Fruit fly (Drosophila melanogaster) whole organism, embryonic: ENCODE results near the gene Ugt316A1.
A peak's percentile ranks its signal among the peaks of the same experiment; 100 is the strongest.

ENCODE experiments used
- CG10366 ChIP-seq: fragments of 200-800 bp; sonication (Bioruptor generic); IDR thresholded peaks from 2 replicates; pipeline ENCODE4 v1.3.6; 2022; ENCODE audit warnings: missing biosample characterization, missing genetic modification characterization
- CG10431 ChIP-seq: fragments of 200-800 bp; sonication (Bioruptor generic); optimal IDR thresholded peaks from 3 replicates; lab custom pipeline; 2018; ENCODE audit warnings: missing biosample characterization, mild to moderate bottlenecking, missing genetic modification characterization
- CG10543 ChIP-seq: fragments of 200-800 bp; sonication (Bioruptor generic); optimal IDR thresholded peaks from 3 replicates; lab custom pipeline; 2017; ENCODE audit warnings: missing biosample characterization, mild to moderate bottlenecking, missing genetic modification characterization, moderate library complexity
- CG11093 ChIP-seq: fragments of 200-800 bp; sonication (Bioruptor generic); IDR thresholded peaks from 3 replicates; pipeline ENCODE4 v1.3.6; 2022; ENCODE audit warnings: missing biosample characterization, missing genetic modification characterization
- CG11504 ChIP-seq: fragments of 200-800 bp; sonication (Bioruptor generic); optimal IDR thresholded peaks from 3 replicates; lab custom pipeline; 2019; ENCODE audit warnings: missing biosample characterization, mild to moderate bottlenecking, missing genetic modification characterization, moderate library complexity
- CG1233 ChIP-seq: fragments of 200-800 bp; sonication (Bioruptor generic); optimal IDR thresholded peaks from 4 replicates; lab custom pipeline; 2018; ENCODE audit warnings: missing biosample characterization, mild to moderate bottlenecking, missing genetic modification characterization
- CG13894 ChIP-seq: fragments of 200-800 bp; sonication (Bioruptor generic); optimal IDR thresholded peaks from 3 replicates; lab custom pipeline; 2018; ENCODE audit warnings: missing biosample characterization, mild to moderate bottlenecking, missing genetic modification characterization, moderate library complexity
- CG14710 ChIP-seq: fragments of 200-800 bp; sonication (Bioruptor generic); optimal IDR thresholded peaks from 3 replicates; lab custom pipeline; 2019; ENCODE audit warnings: missing biosample characterization, mild to moderate bottlenecking, missing genetic modification characterization, moderate library complexity
- CG15601 ChIP-seq: fragments of 200-800 bp; sonication (Bioruptor generic); optimal IDR thresholded peaks from 3 replicates; lab custom pipeline; 2019; ENCODE audit warnings: missing biosample characterization, mild to moderate bottlenecking, missing genetic modification characterization, moderate library complexity
- CG17361 ChIP-seq: fragments of 200-800 bp; sonication (Bioruptor generic); IDR thresholded peaks from 3 replicates; pipeline ENCODE4 v1.3.6; 2022; ENCODE audit warnings: missing biosample characterization, missing genetic modification characterization
- CG1792 ChIP-seq: fragments of 200-800 bp; sonication (Bioruptor generic); optimal IDR thresholded peaks from 2 replicates; lab custom pipeline; 2016; ENCODE audit warnings: missing biosample characterization, missing genetic modification characterization
- CG18619 ChIP-seq: fragments of 200-800 bp; sonication (Bioruptor generic); optimal IDR thresholded peaks from 3 replicates; lab custom pipeline; 2017; ENCODE audit warnings: missing biosample characterization, mild to moderate bottlenecking, missing genetic modification characterization
- CG2678 ChIP-seq: fragments of 200-800 bp; sonication (Bioruptor generic); optimal IDR thresholded peaks from 3 replicates; lab custom pipeline; 2019; ENCODE audit warnings: missing biosample characterization, mild to moderate bottlenecking, missing genetic modification characterization, moderate library complexity
- CG2712 ChIP-seq: fragments of 200-800 bp; optimal IDR thresholded peaks from 3 replicates; lab custom pipeline; 2019; ENCODE audit warnings: missing biosample characterization, mild to moderate bottlenecking, missing genetic modification characterization, moderate library complexity
- CG30020 ChIP-seq: fragments of 200-800 bp; optimal IDR thresholded peaks from 2 replicates; lab custom pipeline; 2019; ENCODE audit warnings: missing biosample characterization, mild to moderate bottlenecking, missing genetic modification characterization, moderate library complexity
- CG3726 ChIP-seq: fragments of 200-800 bp; sonication (Bioruptor generic); IDR thresholded peaks from 3 replicates; pipeline ENCODE4, ENCODE4 v1.3.6; 2022; ENCODE audit warnings: missing biosample characterization, missing genetic modification characterization
- CG3838 ChIP-seq: fragments of 200-800 bp; sonication (Bioruptor generic); optimal IDR thresholded peaks from 3 replicates; lab custom pipeline; 2016; ENCODE audit warnings: missing biosample characterization, missing genetic modification characterization
- CG4282 ChIP-seq: fragments of 200-800 bp; sonication (Bioruptor generic); optimal IDR thresholded peaks from 2 replicates; lab custom pipeline; 2016; ENCODE audit warnings: missing biosample characterization, missing genetic modification characterization
- CG6254 ChIP-seq: fragments of 200-800 bp; sonication (Bioruptor generic); optimal IDR thresholded peaks from 3 replicates; lab custom pipeline; 2017; ENCODE audit warnings: mild to moderate bottlenecking, missing biosample characterization, missing genetic modification reagents, missing genetic modification characterization
- CG7556 ChIP-seq: fragments of 200-800 bp; sonication (Bioruptor generic); optimal IDR thresholded peaks from 2 replicates; lab custom pipeline; 2017; ENCODE audit warnings: missing biosample characterization, mild to moderate bottlenecking, missing genetic modification characterization
- CG8290 ChIP-seq, 3 experiments: fragments of 200-800 bp; sonication (Bioruptor generic); optimal IDR thresholded peaks; 2 replicates each; lab custom pipeline; 2016 to 2019; ENCODE audit warnings: missing biosample characterization in 3 of 3, missing genetic modification characterization in 3 of 3, mild to moderate bottlenecking in 2 of 3, moderate library complexity in 1 of 3
- Drgx ChIP-seq: fragments of 200-800 bp; sonication (Bioruptor generic); IDR thresholded peaks from 2 replicates; pipeline ENCODE4 v1.3.6; 2022; ENCODE audit warnings: missing biosample characterization, missing genetic modification characterization
- Gsc ChIP-seq: fragments of 200-800 bp; sonication (Bioruptor generic); IDR thresholded peaks from 2 replicates; pipeline ENCODE4 v1.3.6; 2022; ENCODE audit warnings: missing biosample characterization, missing genetic modification characterization
- Mes4 ChIP-seq: fragments of 200-800 bp; sonication (Bioruptor generic); optimal IDR thresholded peaks from 2 replicates; lab custom pipeline; 2016; ENCODE audit warnings: missing biosample characterization, missing genetic modification characterization
- NC2α ChIP-seq: fragments of 200-800 bp; sonication (Bioruptor generic); optimal IDR thresholded peaks from 2 replicates; lab custom pipeline; 2016; ENCODE audit warnings: missing biosample characterization, missing genetic modification characterization
- Rx ChIP-seq: fragments of 200-800 bp; sonication (Bioruptor generic); IDR thresholded peaks from 2 replicates; pipeline ENCODE4 v1.3.6; 2022; ENCODE audit warnings: missing biosample characterization, missing genetic modification characterization
- Side ChIP-seq: fragments of 200-800 bp; sonication (Bioruptor generic); optimal IDR thresholded peaks from 2 replicates; lab custom pipeline; 2016; ENCODE audit warnings: missing biosample characterization, missing genetic modification characterization
- Vsx1 ChIP-seq: fragments of 200-800 bp; sonication (Bioruptor generic); optimal IDR thresholded peaks from 2 replicates; lab custom pipeline; 2017; ENCODE audit warnings: missing biosample characterization, mild to moderate bottlenecking, missing genetic modification characterization, missing genetic modification reagents
- Xrp1 ChIP-seq: fragments of 200-800 bp; sonication (Bioruptor generic); IDR thresholded peaks from 2 replicates; pipeline ENCODE4 v1.3.6; 2022; ENCODE audit warnings: missing biosample characterization, missing genetic modification characterization
- ab ChIP-seq: fragments of 200-800 bp; sonication (Bioruptor generic); optimal IDR thresholded peaks from 2 replicates; lab custom pipeline; 2016; ENCODE audit warnings: missing biosample characterization, missing genetic modification characterization
- ap ChIP-seq: fragments of 200-800 bp; sonication (Bioruptor generic); IDR thresholded peaks from 2 replicates; pipeline ENCODE4 v1.3.6; 2022; ENCODE audit warnings: missing biosample characterization, missing genetic modification characterization
- az2 ChIP-seq: fragments of 200-800 bp; sonication (Bioruptor generic); optimal IDR thresholded peaks from 3 replicates; lab custom pipeline; 2016; ENCODE audit warnings: missing biosample characterization, missing genetic modification characterization
- bbx ChIP-seq: fragments of 200-800 bp; sonication (Bioruptor generic); IDR thresholded peaks from 2 replicates; pipeline ENCODE4 v1.3.6; 2022; ENCODE audit warnings: missing biosample characterization, missing genetic modification characterization; ENCODE audit not compliant: partially characterized antibody
- crp ChIP-seq, 2 experiments: fragments of 200-800 bp; sonication (Bioruptor generic); optimal IDR thresholded peaks; 2 replicates in 1 of 2; 3 replicates in 1 of 2; lab custom pipeline; 2017; ENCODE audit warnings: missing biosample characterization in 2 of 2, missing genetic modification characterization in 2 of 2, mild to moderate bottlenecking in 1 of 2, moderate library complexity in 1 of 2
- da ChIP-seq: fragments of 200-800 bp; sonication (Bioruptor generic); optimal IDR thresholded peaks from 2 replicates; lab custom pipeline; 2016; ENCODE audit warnings: missing biosample characterization, missing genetic modification characterization
- dati ChIP-seq: fragments of 200-800 bp; sonication (Bioruptor generic); IDR thresholded peaks from 2 replicates; pipeline ENCODE4 v1.3.6; 2022; ENCODE audit warnings: missing biosample characterization, missing genetic modification characterization
- disco-r ChIP-seq: fragments of 200-800 bp; sonication (Bioruptor generic); optimal IDR thresholded peaks from 2 replicates; lab custom pipeline; 2016; ENCODE audit warnings: missing biosample characterization, missing genetic modification characterization
- emc ChIP-seq: fragments of 200-800 bp; sonication (Bioruptor generic); optimal IDR thresholded peaks from 2 replicates; lab custom pipeline; 2016; ENCODE audit warnings: missing biosample characterization, missing genetic modification characterization
- ems ChIP-seq: fragments of 200-800 bp; sonication (Bioruptor generic); optimal IDR thresholded peaks from 3 replicates; lab custom pipeline; 2016; ENCODE audit warnings: missing biosample characterization, missing genetic modification characterization
- grn ChIP-seq: fragments of 200-800 bp; sonication (Bioruptor generic); optimal IDR thresholded peaks from 3 replicates; lab custom pipeline; 2017; ENCODE audit warnings: missing biosample characterization, missing genetic modification characterization
- klu ChIP-seq: fragments of 200-800 bp; sonication (Bioruptor generic); IDR thresholded peaks from 2 replicates; pipeline ENCODE4 v1.3.6; 2022; ENCODE audit warnings: missing biosample characterization, missing genetic modification characterization
- mirr ChIP-seq: fragments of 200-800 bp; sonication (Bioruptor generic); optimal IDR thresholded peaks from 3 replicates; lab custom pipeline; 2018; ENCODE audit warnings: missing biosample characterization, mild to moderate bottlenecking, missing genetic modification characterization
- nerfin-1 ChIP-seq: fragments of 200-800 bp; sonication (Bioruptor generic); optimal IDR thresholded peaks from 3 replicates; lab custom pipeline; 2019; ENCODE audit warnings: missing biosample characterization, mild to moderate bottlenecking, missing genetic modification characterization, moderate library complexity
- otp ChIP-seq: fragments of 200-800 bp; sonication (Bioruptor generic); IDR thresholded peaks from 3 replicates; pipeline ENCODE4, ENCODE4 v1.3.6; 2022; ENCODE audit warnings: missing biosample characterization, missing genetic modification characterization
- sug ChIP-seq: fragments of 200-800 bp; optimal IDR thresholded peaks from 2 replicates; lab custom pipeline; 2019; ENCODE audit warnings: missing biosample characterization, mild to moderate bottlenecking, missing genetic modification characterization, moderate library complexity
- tap ChIP-seq: fragments of 200-800 bp; optimal IDR thresholded peaks from 3 replicates; lab custom pipeline; 2019; ENCODE audit warnings: missing biosample characterization, mild to moderate bottlenecking, missing genetic modification characterization, moderate library complexity
- toy ChIP-seq: fragments of 200-800 bp; sonication (Bioruptor generic); IDR thresholded peaks from 2 replicates; pipeline ENCODE4 v1.3.6; 2022; ENCODE audit warnings: missing biosample characterization, missing genetic modification characterization
- tup ChIP-seq: fragments of 200-800 bp; sonication (Bioruptor generic); optimal IDR thresholded peaks from 2 replicates; lab custom pipeline; 2016; ENCODE audit warnings: missing biosample characterization, mild to moderate bottlenecking, missing genetic modification characterization, moderate library complexity
- unpg ChIP-seq: fragments of 200-800 bp; sonication (Bioruptor generic); optimal IDR thresholded peaks from 3 replicates; lab custom pipeline; 2018; ENCODE audit warnings: missing biosample characterization, mild to moderate bottlenecking, missing genetic modification characterization, moderate library complexity
- zfh1 ChIP-seq: fragments of 200-800 bp; sonication (Bioruptor generic); IDR thresholded peaks from 3 replicates; pipeline ENCODE4 v1.3.6; 2022; ENCODE audit warnings: missing biosample characterization, missing genetic modification characterization

Gene Ugt316A1

dm6 chr3L:19091423-19092124 lies 29.0 kb upstream of the Ugt316A1 start (continued):
- TF ChIP-seq CG14710 (tag; lab: Kevin White, UChicago) = no peak
- TF ChIP-seq CG10431 (GFP tag; lab: Kevin White, UChicago) = peak; percentile 4
- no peak for TF ChIP-seq Mes4 (GFP tag; lab: Kevin White, UChicago)
- TF ChIP-seq CG10366 (GFP tag; lab: Robert Waterston, UW) = no peak
- no peak for TF ChIP-seq crp (GFP tag; optimal IDR thresholded peaks at IDR 0.05; lab: Kevin White, UChicago)
- TF ChIP-seq CG15601 (tag; lab: Kevin White, UChicago) = no peak
- no peak for TF ChIP-seq da
- TF ChIP-seq CG8290 (GFP tag; optimal IDR thresholded peaks at IDR 0.05; lab: Kevin White, UChicago) = no peak
- peak in 1 of 2 experiments; percentile 58 for TF ChIP-seq CG8290 (tag; optimal IDR thresholded peaks at IDR 0.05; lab: Kevin White, UChicago)
- no peak; the same call in 1 of the 2 replicates for TF ChIP-seq Drgx (GFP tag; lab: Robert Waterston, UW)
- no peak for TF ChIP-seq Side (GFP tag; lab: Kevin White, UChicago)
- TF ChIP-seq mirr (GFP tag; lab: Kevin White, UChicago) = peak; percentile 14
- TF ChIP-seq CG7556 (GFP tag; lab: Kevin White, UChicago) = no peak
- no peak for TF ChIP-seq dati (GFP tag; lab: Robert Waterston, UW)
- no peak for TF ChIP-seq az2 (GFP tag; lab: Kevin White, UChicago)
- no peak for TF ChIP-seq unpg (GFP tag; lab: Kevin White, UChicago)
- TF ChIP-seq sug (tag; lab: Kevin White, UChicago) = peak; percentile 52
- no peak for TF ChIP-seq CG1792 (GFP tag; lab: Kevin White, UChicago)
- no peak for TF ChIP-seq Rx (GFP tag; lab: Robert Waterston, UW)
- no peak for TF ChIP-seq tap (tag; lab: Kevin White, UChicago)
- no peak for TF ChIP-seq CG3838 (GFP tag; lab: Kevin White, UChicago)
- no peak for TF ChIP-seq CG1233 (GFP tag; lab: Kevin White, UChicago)
- TF ChIP-seq CG11504 (tag; lab: Kevin White, UChicago) = no peak
- TF ChIP-seq disco-r (GFP tag; lab: Kevin White, UChicago) = no peak
- TF ChIP-seq CG18619 = no peak
- no peak for TF ChIP-seq emc (GFP tag; lab: Kevin White, UChicago)
- TF ChIP-seq ems (GFP tag; lab: Kevin White, UChicago) = no peak
- no peak for TF ChIP-seq CG6254
- TF ChIP-seq CG3726 = no peak
- peak; percentile 81 for TF ChIP-seq grn
- no peak for TF ChIP-seq Vsx1 (GFP tag; lab: Kevin White, UChicago)
- no peak for TF ChIP-seq ab (GFP tag; lab: Kevin White, UChicago)
- no peak for TF ChIP-seq toy
- TF ChIP-seq klu (GFP tag; lab: Robert Waterston, UW) = peak; percentile 29; the same call in 1 of the 2 replicates
- no peak for TF ChIP-seq Xrp1
- TF ChIP-seq NC2α (GFP tag; lab: Kevin White, UChicago) = no peak
- peak; percentile 87 for TF ChIP-seq CG10543 (GFP tag; lab: Kevin White, UChicago)
- no peak for TF ChIP-seq CG30020 (tag; lab: Kevin White, UChicago)
- TF ChIP-seq bbx = no peak
- TF ChIP-seq tup (GFP tag; lab: Kevin White, UChicago) = no peak
- TF ChIP-seq CG17361 (GFP tag; lab: Robert Waterston, UW) = no peak
- no peak for TF ChIP-seq nerfin-1 (tag; lab: Kevin White, UChicago)
- peak; percentile 70; the same call in 1 of the 3 replicates for TF ChIP-seq otp (GFP tag; lab: Robert Waterston, UW)
- no peak for TF ChIP-seq Gsc (GFP tag; lab: Robert Waterston, UW)
- TF ChIP-seq CG2712 (tag; lab: Kevin White, UChicago) = no peak
- no peak for TF ChIP-seq CG4282
- no peak for TF ChIP-seq zfh1
- TF ChIP-seq CG13894 (tag; lab: Kevin White, UChicago) = peak; percentile 63
- no peak for TF ChIP-seq ap (GFP tag; lab: Robert Waterston, UW)
- 0 out of 3 replicates have a peak, but pooled peaks have one; percentile 27 for TF ChIP-seq CG11093 (GFP tag; lab: Robert Waterston, UW)
- no peak for TF ChIP-seq CG2678
